Worm (Caenorhabditis elegans) whole organism, young adult: ENCODE results near the gene nlp-59.

ENCODE experiments used
- C06A6.2 ChIP-seq: fragments of 200-800 bp; sonication (Bioruptor generic); conservative IDR thresholded peaks from 2 replicates; pipeline ENCODE4 v1.3.6; 2022; ENCODE audit warnings: missing genetic modification characterization, missing compliant biosample characterization
- C17E4.6 ChIP-seq: fragments of 200-800 bp; sonication (Bioruptor generic); IDR thresholded peaks from 2 replicates; pipeline ENCODE4 v1.3.6; 2022; ENCODE audit warnings: missing genetic modification reagents, missing genetic modification characterization, missing compliant biosample characterization
- F33H1.4 ChIP-seq: fragments of 200-800 bp; sonication (Bioruptor generic); IDR thresholded peaks from 2 replicates; pipeline ENCODE4 v1.3.6; 2022; ENCODE audit warnings: missing genetic modification reagents, missing genetic modification characterization, missing compliant biosample characterization
- Y56A3A.18 ChIP-seq: fragments of 200-800 bp; sonication (Bioruptor generic); IDR thresholded peaks from 2 replicates; pipeline ENCODE4 v1.3.6; 2022; ENCODE audit warnings: missing genetic modification reagents, missing genetic modification characterization, missing compliant biosample characterization
- Y95B8A.8 ChIP-seq: fragments of 200-800 bp; sonication (Bioruptor generic); IDR thresholded peaks from 2 replicates; pipeline ENCODE4 v1.3.6; 2022; ENCODE audit warnings: missing genetic modification reagents, missing genetic modification characterization, missing compliant biosample characterization
- ama-1 ChIP-seq, 3 experiments: fragments of 150-350 bp in 1 of 3; sonication (generic microtip) in 2 of 3; optimal IDR thresholded peaks; 2 replicates each; lab custom pipeline; 2014 to 2018; ENCODE audit warnings: missing biosample characterization in 2 of 3, missing genetic modification characterization in 2 of 3, missing genetic modification reagents in 2 of 3
- hlh-26 ChIP-seq: fragments of 200-800 bp; sonication (Bioruptor generic); conservative IDR thresholded peaks from 2 replicates; pipeline ENCODE4 v1.3.6; 2022; ENCODE audit warnings: missing genetic modification reagents, missing genetic modification characterization, missing compliant biosample characterization
- mes-4 ChIP-seq: sonication (generic microtip); optimal IDR thresholded peaks from 2 replicates; lab custom pipeline; 2016; ENCODE audit warnings: missing genotype, missing genetic modification characterization, missing compliant biosample characterization
- nhr-90 ChIP-seq: sonication (generic microtip); optimal IDR thresholded peaks from 2 replicates; lab custom pipeline; 2016; ENCODE audit warnings: missing genotype, mild to moderate bottlenecking, missing genetic modification characterization, missing compliant biosample characterization
- tlf-1 ChIP-seq: fragments of 200-800 bp; sonication (Bioruptor generic); optimal IDR thresholded peaks from 2 replicates; lab custom pipeline; 2018; ENCODE audit warnings: mild to moderate bottlenecking, missing genetic modification characterization, missing compliant biosample characterization

ce11 chrV:14990843-14991242 is 19.6 kb downstream of the nlp-59 start, which contains the start of the genes cdt-2 and T01C3.2:
- TF ChIP-seq Y56A3A.18 (GFP tag; lab: Robert Waterston, UW) (no peak), C17E4.6 (GFP tag; lab: Robert Waterston, UW) (no peak), ama-1 (optimal IDR thresholded peaks at IDR 0.05; lab: Kevin White, UChicago) (no peak), ama-1 (GFP tag; optimal IDR thresholded peaks at IDR 0.05; lab: Kevin White, UChicago) (no peak), mes-4 (tag; lab: Kevin White, UChicago) (no peak), tlf-1 (no peak), hlh-26 (GFP tag; lab: Robert Waterston, UW) (no peak), F33H1.4 (GFP tag; lab: Robert Waterston, UW) (no peak), C06A6.2 (GFP tag; lab: Robert Waterston, UW) (no peak), nhr-90 (tag; lab: Kevin White, UChicago) (no peak), Y95B8A.8 (GFP tag; lab: Robert Waterston, UW) (no peak)
